Fruit fly (Drosophila melanogaster) Kc167 (cell line): Measurements from ENCODE around the gene CG42390.

ENCODE experiments used
- Myc ChIP-seq: fragments of >200 bp; optimal IDR thresholded peaks from 2 replicates; lab custom pipeline; 2017; ENCODE audit warnings: missing external identifiers
- Sin3A ChIP-seq: fragments of >200 bp; optimal IDR thresholded peaks from 2 replicates; lab custom pipeline; 2018; ENCODE audit warnings: missing external identifiers
- h ChIP-seq: fragments of >200 bp; optimal IDR thresholded peaks from 3 replicates; lab custom pipeline; 2018; ENCODE audit warnings: missing external identifiers
- insv ChIP-seq: fragments of >200 bp; optimal IDR thresholded peaks from 3 replicates; lab custom pipeline; 2018; ENCODE audit warnings: missing external identifiers
- psq ChIP-seq: fragments of >200 bp; optimal IDR thresholded peaks from 2 replicates; lab custom pipeline; 2017; ENCODE audit warnings: missing external identifiers
- ttk ChIP-seq: sonication (Bioruptor generic); optimal IDR thresholded peaks from 2 replicates; lab custom pipeline; 2017; ENCODE audit warnings: missing external identifiers

CG42390 gene

dm6 chr3R:22119761-22120160 is at the start of gene CG42390:
TSS of gene CG42390 (plus strand) at chr3R:22120061.
- TF ChIP-seq Myc (lab: Kevin White, UChicago) (no peak), ttk (lab: Kevin White, UChicago) (no peak), h (no peak), Sin3A (no peak), psq (lab: Kevin White, UChicago) (no peak), insv (lab: Kevin White, UChicago) (no peak)

- TF ChIP-seq h, result no peak
- no peak for TF ChIP-seq ttk (lab: Kevin White, UChicago)
- TF ChIP-seq insv (lab: Kevin White, UChicago), result no peak
- TF ChIP-seq Myc (lab: Kevin White, UChicago), result no peak
- TF ChIP-seq psq (lab: Kevin White, UChicago), result no peak
- TF ChIP-seq Sin3A, result no peak
Observed at dm6 chr3R:22071628-22072027, 48.2 kb upstream of the CG42390 start.

dm6 chr3R:22072553-22072952 is 47.3 kb upstream of the CG42390 start:
- TF ChIP-seq ttk (lab: Kevin White, UChicago), result no peak
- no peak for TF ChIP-seq psq (lab: Kevin White, UChicago)
- TF ChIP-seq insv (lab: Kevin White, UChicago), result no peak
- TF ChIP-seq Myc (lab: Kevin White, UChicago), result no peak
- no peak for TF ChIP-seq Sin3A
- TF ChIP-seq h, result no peak

- TF ChIP-seq Myc (lab: Kevin White, UChicago), result no peak
- no peak for TF ChIP-seq h
- no peak for TF ChIP-seq psq (lab: Kevin White, UChicago)
- no peak for TF ChIP-seq ttk (lab: Kevin White, UChicago)
- TF ChIP-seq Sin3A, result no peak
- TF ChIP-seq insv (lab: Kevin White, UChicago), result no peak
Observed at dm6 chr3R:22080161-22080560, 39.7 kb upstream of the CG42390 start, which contains the start of gene CG13408. TSS of gene CG13408 (plus strand) at chr3R:22080382.

- TF ChIP-seq psq (lab: Kevin White, UChicago) (no peak), h (no peak), insv (lab: Kevin White, UChicago) (no peak), Myc (lab: Kevin White, UChicago) (no peak)
Observed at dm6 chr3R:22086297-22086696, 33.6 kb upstream of the CG42390 start, which contains the start of gene BomT3. TSS of gene BomT3 (minus strand) at chr3R:22086397.

- no peak for TF ChIP-seq insv (lab: Kevin White, UChicago)
- TF ChIP-seq Sin3A, result no peak
- no peak for TF ChIP-seq h
- TF ChIP-seq psq (lab: Kevin White, UChicago), result no peak
- TF ChIP-seq Myc (lab: Kevin White, UChicago), result no peak
Observed at dm6 chr3R:22086775-22087174, 33.1 kb upstream of the CG42390 start, which contains the start of gene BomBc3. TSS of gene BomBc3 (plus strand) at chr3R:22087075.

- TF ChIP-seq psq (lab: Kevin White, UChicago) (no peak), insv (lab: Kevin White, UChicago) (no peak), ttk (lab: Kevin White, UChicago) (no peak), h (no peak), Myc (lab: Kevin White, UChicago) (no peak), Sin3A (no peak)
Observed at dm6 chr3R:22093950-22094349, 25.9 kb upstream of the CG42390 start.

dm6 chr3R:22096893-22097292 is 23.0 kb upstream of the CG42390 start:
- TF ChIP-seq h (no peak), ttk (lab: Kevin White, UChicago) (no peak), insv (lab: Kevin White, UChicago) (no peak), Myc (lab: Kevin White, UChicago) (no peak), Sin3A (no peak), psq (lab: Kevin White, UChicago) (no peak)

- TF ChIP-seq psq (lab: Kevin White, UChicago) (no peak), ttk (lab: Kevin White, UChicago) (no peak), Myc (lab: Kevin White, UChicago) (no peak), h (no peak), Sin3A (no peak), insv (lab: Kevin White, UChicago) (no peak)
Observed at dm6 chr3R:22103114-22103513, 16.7 kb upstream of the CG42390 start, which contains the start of gene CG13407. TSS of gene CG13407 (plus strand) at chr3R:22103414.

- TF ChIP-seq Sin3A, result no peak
- no peak for TF ChIP-seq insv (lab: Kevin White, UChicago)
- TF ChIP-seq ttk (lab: Kevin White, UChicago), result no peak
- no peak for TF ChIP-seq h
- no peak for TF ChIP-seq psq (lab: Kevin White, UChicago)
- TF ChIP-seq Myc (lab: Kevin White, UChicago), result no peak
Observed at dm6 chr3R:22108316-22108715, 11.5 kb upstream of the CG42390 start.

- no peak for TF ChIP-seq psq (lab: Kevin White, UChicago)
- no peak for TF ChIP-seq ttk (lab: Kevin White, UChicago)
- TF ChIP-seq h, result no peak
- no peak for TF ChIP-seq Myc (lab: Kevin White, UChicago)
- TF ChIP-seq Sin3A, result no peak
- no peak for TF ChIP-seq insv (lab: Kevin White, UChicago)
Observed at dm6 chr3R:22113127-22113526, 6.7 kb upstream of the CG42390 start, which contains the start of gene Ir94a. TSS of gene Ir94a (plus strand) at chr3R:22113427.

dm6 chr3R:22117149-22117548 is 2.7 kb upstream of the CG42390 start, which contains the start of gene Ir94b:
TSS of gene Ir94b (minus strand) at chr3R:22117249.
- no peak for TF ChIP-seq Sin3A
- TF ChIP-seq psq (lab: Kevin White, UChicago), result no peak
- no peak for TF ChIP-seq h

dm6 chr3R:22119354-22119753 is 507 bp upstream of the CG42390 start, which contains the start of gene Ir94c:
TSS of gene Ir94c (minus strand) at chr3R:22119454.
- TF ChIP-seq ttk (lab: Kevin White, UChicago), result no peak
- TF ChIP-seq psq (lab: Kevin White, UChicago), result no peak
- no peak for TF ChIP-seq h
- TF ChIP-seq Sin3A, result no peak
- TF ChIP-seq Myc (lab: Kevin White, UChicago), result no peak
- no peak for TF ChIP-seq insv (lab: Kevin White, UChicago)
